Worm (Caenorhabditis elegans): Measurements from ENCODE around the gene nrx-1.

DNA sequence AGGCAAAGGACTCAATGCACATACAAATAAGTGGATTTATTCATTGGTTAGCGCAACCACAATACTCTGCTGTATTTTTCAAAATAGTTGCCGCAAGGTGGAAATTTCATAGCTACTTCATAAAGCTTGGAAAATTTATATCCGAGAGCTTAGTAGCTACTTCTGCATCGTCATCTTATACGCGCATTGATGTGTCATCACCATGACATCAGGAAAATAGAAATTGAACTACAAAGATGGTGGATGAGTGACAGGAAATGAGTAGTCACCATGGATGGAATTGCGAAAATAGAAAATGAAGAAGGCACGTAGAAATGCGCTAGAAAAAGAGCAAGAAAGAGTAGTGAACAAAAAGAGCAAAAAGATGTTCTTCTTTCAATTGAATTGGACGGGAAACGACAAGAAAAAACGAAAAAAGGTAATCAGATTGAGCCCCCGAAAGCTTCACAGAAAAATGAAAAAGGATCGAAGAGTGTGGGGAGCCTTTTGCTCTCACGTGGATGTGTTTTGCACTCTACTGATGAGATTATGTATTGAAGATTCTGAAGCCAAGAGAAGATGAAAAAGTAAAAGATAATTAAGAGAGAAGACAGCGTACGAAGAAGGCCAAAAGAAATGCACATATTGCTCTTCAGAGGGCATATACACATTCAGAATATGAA, 50.3 kb downstream of the nrx-1 start:
- TF ChIP-seq ama-1 (optimal IDR thresholded peaks at IDR 0.05) (no peak), nhr-19 (GFP tag; conservative IDR thresholded peaks at IDR 0.05) (no peak), efl-1 (optimal IDR thresholded peaks at IDR 0.05) (no peak), efl-1 (GFP tag; optimal IDR thresholded peaks at IDR 0.05 in 1 of 2) (no peak)
